Worm (Caenorhabditis elegans) whole organism, L3 larva: ENCODE measurements around the gene nhr-131.

Source experiments
- R02D3.7 ChIP-seq: fragments of 150-350 bp; optimal IDR thresholded peaks from 2 replicates; lab custom pipeline; 2014; ENCODE audit warnings: missing biosample characterization, missing genetic modification characterization
- aly-2 ChIP-seq: fragments of 150-350 bp; optimal IDR thresholded peaks from 2 replicates; lab custom pipeline; 2014; ENCODE audit warnings: missing biosample characterization, missing genetic modification characterization
- ama-1 ChIP-seq: fragments of 150-350 bp; optimal IDR thresholded peaks from 2 replicates; lab custom pipeline; 2018
- ceh-82 ChIP-seq: fragments of 150-350 bp; optimal IDR thresholded peaks from 2 replicates; lab custom pipeline; 2014; ENCODE audit warnings: missing biosample characterization, missing genetic modification characterization
- ceh-9 ChIP-seq: sonication (generic microtip); optimal IDR thresholded peaks from 2 replicates; lab custom pipeline; 2018; ENCODE audit warnings: missing biosample characterization, missing genetic modification characterization
- daf-12 ChIP-seq: fragments of 150-350 bp; optimal IDR thresholded peaks from 2 replicates; lab custom pipeline; 2014; ENCODE audit warnings: missing biosample characterization, missing genetic modification reagents, missing genetic modification characterization
- egl-27 ChIP-seq: sonication (generic microtip); optimal IDR thresholded peaks from 4 replicates; lab custom pipeline; 2017; ENCODE audit warnings: missing biosample characterization, missing genetic modification reagents, missing genetic modification characterization
- egl-5 ChIP-seq: fragments of 150-350 bp; optimal IDR thresholded peaks from 2 replicates; lab custom pipeline; 2017; ENCODE audit warnings: missing biosample characterization, missing genetic modification reagents, missing genetic modification characterization, inconsistent platforms
- elt-1 ChIP-seq: fragments of 150-350 bp; optimal IDR thresholded peaks from 2 replicates; lab custom pipeline; 2014; ENCODE audit warnings: missing biosample characterization, missing genetic modification characterization
- elt-2 ChIP-seq: sonication (generic microtip); optimal IDR thresholded peaks from 2 replicates; lab custom pipeline; 2016; ENCODE audit warnings: missing genetic modification reagents, mild to moderate bottlenecking, missing genetic modification characterization, missing compliant biosample characterization
- elt-3 ChIP-seq, 3 experiments: fragments of 150-350 bp in 1 of 3; sonication (generic microtip) in 2 of 3; optimal IDR thresholded peaks; 2 replicates in 2 of 3; 4 replicates in 1 of 3; lab custom pipeline; 2014 to 2017; ENCODE audit warnings: missing biosample characterization in 3 of 3, missing genetic modification characterization in 3 of 3
- eor-1 ChIP-seq, 2 experiments: fragments of 150-350 bp; optimal IDR thresholded peaks; 2 replicates each; lab custom pipeline; 2014 to 2018; ENCODE audit warnings: missing biosample characterization in 2 of 2, missing genetic modification characterization in 2 of 2
- fkh-10 ChIP-seq: sonication (generic microtip); optimal IDR thresholded peaks from 2 replicates; lab custom pipeline; 2017; ENCODE audit warnings: missing biosample characterization, missing genetic modification reagents, missing genetic modification characterization
- fkh-2 ChIP-seq: fragments of 150-350 bp; optimal IDR thresholded peaks from 2 replicates; lab custom pipeline; 2014; ENCODE audit warnings: missing biosample characterization, missing genetic modification reagents, missing genetic modification characterization
- fos-1 ChIP-seq: fragments of 150-350 bp; optimal IDR thresholded peaks from 2 replicates; lab custom pipeline; 2014; ENCODE audit warnings: missing biosample characterization, missing genetic modification characterization
- jun-1 ChIP-seq: fragments of 150-350 bp; optimal IDR thresholded peaks from 2 replicates; lab custom pipeline; 2014; ENCODE audit warnings: missing biosample characterization, missing genetic modification reagents, missing genetic modification characterization
- lin-15B ChIP-seq: fragments of 150-350 bp; optimal IDR thresholded peaks from 2 replicates; lab custom pipeline; 2014; ENCODE audit warnings: missing biosample characterization, missing genetic modification characterization
- lin-39 ChIP-seq: fragments of 150-350 bp; optimal IDR thresholded peaks from 2 replicates; lab custom pipeline; 2018; ENCODE audit warnings: missing biosample characterization, missing genetic modification reagents, missing genetic modification characterization
- lsy-12 ChIP-seq: sonication (generic microtip); optimal IDR thresholded peaks from 2 replicates; lab custom pipeline; 2016; ENCODE audit warnings: mild to moderate bottlenecking, missing genetic modification characterization, missing compliant biosample characterization
- mml-1 ChIP-seq: fragments of 150-350 bp; sonication (generic microtip); optimal IDR thresholded peaks from 3 replicates; lab custom pipeline; 2014; ENCODE audit warnings: missing biosample characterization, missing genetic modification characterization
- nfya-1 ChIP-seq: sonication (generic microtip); optimal IDR thresholded peaks from 2 replicates; lab custom pipeline; 2017; ENCODE audit warnings: missing genetic modification characterization, mild to moderate bottlenecking, missing compliant biosample characterization, antibody characterized with exemption, moderate library complexity; ENCODE audit not compliant: insufficient read depth
- nhr-11 ChIP-seq: fragments of 150-350 bp; optimal IDR thresholded peaks from 2 replicates; lab custom pipeline; 2014; ENCODE audit warnings: missing biosample characterization, missing genetic modification characterization
- nhr-12 ChIP-seq: fragments of 150-350 bp; optimal IDR thresholded peaks from 2 replicates; lab custom pipeline; 2014; ENCODE audit warnings: missing biosample characterization, missing genetic modification characterization
- nhr-23 ChIP-seq: fragments of 150-350 bp; optimal IDR thresholded peaks from 2 replicates; lab custom pipeline; 2014; ENCODE audit warnings: missing biosample characterization, missing genetic modification reagents, missing genetic modification characterization
- nhr-237 ChIP-seq: fragments of 150-350 bp; optimal IDR thresholded peaks from 2 replicates; lab custom pipeline; 2014; ENCODE audit warnings: missing biosample characterization, missing genetic modification characterization
- nhr-25 ChIP-seq: sonication (generic microtip); optimal IDR thresholded peaks from 2 replicates; lab custom pipeline; 2017; ENCODE audit warnings: missing biosample characterization, missing genetic modification characterization
- nhr-28 ChIP-seq: fragments of 150-350 bp; optimal IDR thresholded peaks from 2 replicates; lab custom pipeline; 2014; ENCODE audit warnings: missing biosample characterization, missing genetic modification characterization
- nhr-43 ChIP-seq: sonication (generic microtip); optimal IDR thresholded peaks from 2 replicates; lab custom pipeline; 2016; ENCODE audit warnings: mild to moderate bottlenecking, missing genetic modification characterization, missing compliant biosample characterization; ENCODE audit not compliant: poor library complexity, severe bottlenecking
- nhr-67 ChIP-seq: fragments of 150-350 bp; optimal IDR thresholded peaks from 2 replicates; lab custom pipeline; 2014; ENCODE audit warnings: missing biosample characterization, missing genetic modification characterization
- pha-4 ChIP-seq: fragments of 150-350 bp; optimal IDR thresholded peaks from 2 replicates; lab custom pipeline; 2014; ENCODE audit warnings: missing biosample characterization, missing genetic modification reagents, missing genetic modification characterization
- pqm-1 ChIP-seq: fragments of 150-350 bp; optimal IDR thresholded peaks from 2 replicates; lab custom pipeline; 2017; ENCODE audit warnings: missing biosample characterization, missing genetic modification characterization, inconsistent platforms
- sea-2 ChIP-seq: fragments of 150-350 bp; sonication (generic microtip); optimal IDR thresholded peaks from 4 replicates; lab custom pipeline; 2014; ENCODE audit warnings: missing biosample characterization, missing genetic modification reagents, missing genetic modification characterization
- skn-1 ChIP-seq: fragments of 150-350 bp; optimal IDR thresholded peaks from 2 replicates; lab custom pipeline; 2014; ENCODE audit warnings: missing biosample characterization, missing genetic modification characterization
- snpc-4 ChIP-seq: fragments of 150-350 bp; optimal IDR thresholded peaks from 2 replicates; lab custom pipeline; 2014; ENCODE audit warnings: missing biosample characterization, missing genetic modification characterization
- unc-62 ChIP-seq: fragments of 150-350 bp; sonication (generic microtip); optimal IDR thresholded peaks from 4 replicates; lab custom pipeline; 2014; ENCODE audit warnings: missing biosample characterization, missing genetic modification reagents, missing genetic modification characterization
- zag-1 ChIP-seq: fragments of 150-350 bp; optimal IDR thresholded peaks from 2 replicates; lab custom pipeline; 2014; ENCODE audit warnings: missing biosample characterization, missing genetic modification characterization

nhr-131 gene

ce11 chrV:497399-497798 lies 3.2 kb downstream of the nhr-131 start, which contains the start of gene T01G6.1:
Gene T01G6.1, plus strand, starts transcription at chrV:497699.
- TF ChIP-seq nhr-43 (tag; lab: Kevin White, UChicago) (no peak), snpc-4 (no peak)

- TF ChIP-seq mml-1 (tag; lab: Kevin White, UChicago) (no peak), eor-1 (tag; optimal IDR thresholded peaks at IDR 0.05; lab: Kevin White, UChicago) (no peak), elt-1 (tag; lab: Kevin White, UChicago) (no peak), pha-4 (tag; lab: Kevin White, UChicago) (no peak), lin-39 (tag; lab: Kevin White, UChicago) (no peak), fkh-10 (GFP tag; lab: Kevin White, UChicago) (no peak), elt-2 (tag; lab: Kevin White, UChicago) (no peak), aly-2 (tag; lab: Kevin White, UChicago) (no peak)
These were observed 6.4 kb downstream of the nhr-131 start for ce11 chrV:500535-500934.

- TF ChIP-seq pha-4 (tag; lab: Kevin White, UChicago) = no peak
- TF ChIP-seq lsy-12 (tag; lab: Kevin White, UChicago) = no peak
These were observed 7.1 kb downstream of the nhr-131 start, which contains the start of gene str-256 for ce11 chrV:501230-501629. Gene str-256, minus strand, starts transcription at chrV:501330.

ce11 chrV:502803-503273 lies 8.7 kb downstream of the nhr-131 start, which contains the start of gene T01G6.10:
Gene T01G6.10, minus strand, starts transcription at chrV:503223.
- no peak for TF ChIP-seq nfya-1 (tag; lab: Kevin White, UChicago)

ce11 chrV:503728-504127 lies 9.6 kb downstream of the nhr-131 start, which contains the start of gene srlf-35:
Gene srlf-35, plus strand, starts transcription at chrV:504028.
- no peak for TF ChIP-seq jun-1
- no peak for TF ChIP-seq unc-62 (GFP tag; lab: Kevin White, UChicago)
- TF ChIP-seq daf-12 = no peak
- no peak for TF ChIP-seq egl-27 (tag; lab: Kevin White, UChicago)
- TF ChIP-seq nhr-12 (tag; lab: Kevin White, UChicago) = no peak
- no peak for TF ChIP-seq ceh-9 (tag; lab: Kevin White, UChicago)
- TF ChIP-seq ama-1 (lab: Kevin White, UChicago) = no peak
- no peak for TF ChIP-seq snpc-4
- TF ChIP-seq fos-1 (tag; lab: Kevin White, UChicago) = no peak
- TF ChIP-seq nhr-43 (tag; lab: Kevin White, UChicago) = no peak
- TF ChIP-seq zag-1 (tag; lab: Kevin White, UChicago) = no peak
- TF ChIP-seq lin-15B (tag; lab: Kevin White, UChicago) = no peak
- TF ChIP-seq nhr-23 (tag; lab: Kevin White, UChicago) = no peak
- TF ChIP-seq lin-39 (tag; lab: Kevin White, UChicago) = no peak
- TF ChIP-seq ceh-82 (tag; lab: Kevin White, UChicago) = no peak
- no peak for TF ChIP-seq nhr-28
- no peak for TF ChIP-seq mml-1 (tag; lab: Kevin White, UChicago)
- no peak for TF ChIP-seq R02D3.7 (tag; lab: Kevin White, UChicago)
- TF ChIP-seq nhr-237 = no peak

- no peak for TF ChIP-seq snpc-4
- TF ChIP-seq lin-15B (tag; lab: Kevin White, UChicago) = no peak
- no peak for TF ChIP-seq eor-1 (tag; optimal IDR thresholded peaks at IDR 0.05; lab: Kevin White, UChicago)
- TF ChIP-seq nhr-25 (tag; lab: Kevin White, UChicago) = no peak
- no peak for TF ChIP-seq egl-5
- no peak for TF ChIP-seq sea-2 (GFP tag; lab: Kevin White, UChicago)
- TF ChIP-seq zag-1 (tag; lab: Kevin White, UChicago) = no peak
- no peak for TF ChIP-seq ceh-9 (tag; lab: Kevin White, UChicago)
- no peak for TF ChIP-seq nhr-28
- TF ChIP-seq elt-3 (tag; optimal IDR thresholded peaks at IDR 0.05; lab: Kevin White, UChicago) = no peak
- TF ChIP-seq unc-62 (GFP tag; lab: Kevin White, UChicago) = no peak
- TF ChIP-seq skn-1 (tag; lab: Kevin White, UChicago) = no peak
- TF ChIP-seq aly-2 (tag; lab: Kevin White, UChicago) = no peak
- no peak for TF ChIP-seq nhr-11
- TF ChIP-seq lsy-12 (tag; lab: Kevin White, UChicago) = no peak
- no peak for TF ChIP-seq fkh-2 (tag; lab: Kevin White, UChicago)
- no peak for TF ChIP-seq nhr-67 (tag; lab: Kevin White, UChicago)
- TF ChIP-seq pqm-1 (tag; lab: Kevin White, UChicago) = no peak
- TF ChIP-seq, all 47 proteins: peak for 0
These were observed 11.0 kb downstream of the nhr-131 start, which contains the start of gene srlf-19 for ce11 chrV:505191-505590. Gene srlf-19, plus strand, starts transcription at chrV:505491.
